Fruit fly (Drosophila melanogaster) whole organism, embryonic: ENCODE results near the gene CG31161.

ENCODE experiments used
- ATbp ChIP-seq: fragments of 200-800 bp; sonication (Bioruptor generic); optimal IDR thresholded peaks from 2 replicates; lab custom pipeline; 2017; ENCODE audit warnings: missing biosample characterization, mild to moderate bottlenecking, missing genetic modification characterization, missing genetic modification reagents
- Atf6 ChIP-seq: fragments of 200-800 bp; sonication (Bioruptor generic); IDR thresholded peaks from 2 replicates; pipeline ENCODE4 v1.3.6; 2022; ENCODE audit warnings: missing biosample characterization, missing genetic modification characterization
- BEAF-32 ChIP-seq: fragments of 200-800 bp; sonication (Bioruptor generic); optimal IDR thresholded peaks from 3 replicates; lab custom pipeline; 2017; ENCODE audit warnings: missing biosample characterization, missing genetic modification characterization, mild to moderate bottlenecking, moderate library complexity, missing genetic modification reagents
- CG11504 ChIP-seq: fragments of 200-800 bp; sonication (Bioruptor generic); optimal IDR thresholded peaks from 3 replicates; lab custom pipeline; 2019; ENCODE audit warnings: missing biosample characterization, mild to moderate bottlenecking, missing genetic modification characterization, moderate library complexity
- CG13894 ChIP-seq: fragments of 200-800 bp; sonication (Bioruptor generic); optimal IDR thresholded peaks from 3 replicates; lab custom pipeline; 2018; ENCODE audit warnings: missing biosample characterization, mild to moderate bottlenecking, missing genetic modification characterization, moderate library complexity
- CG2712 ChIP-seq: fragments of 200-800 bp; optimal IDR thresholded peaks from 3 replicates; lab custom pipeline; 2019; ENCODE audit warnings: missing biosample characterization, mild to moderate bottlenecking, missing genetic modification characterization, moderate library complexity
- CG5180 ChIP-seq: fragments of 200-800 bp; sonication (Bioruptor generic); optimal IDR thresholded peaks from 3 replicates; lab custom pipeline; 2017; ENCODE audit warnings: missing biosample characterization, missing genetic modification characterization, mild to moderate bottlenecking, moderate library complexity, missing genetic modification reagents
- CG7271 ChIP-seq: fragments of 200-800 bp; sonication (Bioruptor generic); optimal IDR thresholded peaks from 2 replicates; lab custom pipeline; 2018; ENCODE audit warnings: missing biosample characterization, mild to moderate bottlenecking, missing genetic modification characterization, moderate library complexity
- CG7786 ChIP-seq: fragments of 200-800 bp; sonication (Bioruptor generic); optimal IDR thresholded peaks from 2 replicates; lab custom pipeline; 2016; ENCODE audit warnings: missing biosample characterization, missing genetic modification characterization
- CG8290 ChIP-seq, 3 experiments: fragments of 200-800 bp; sonication (Bioruptor generic); optimal IDR thresholded peaks; 2 replicates each; lab custom pipeline; 2016 to 2019; ENCODE audit warnings: missing biosample characterization in 3 of 3, missing genetic modification characterization in 3 of 3, mild to moderate bottlenecking in 2 of 3, moderate library complexity in 1 of 3
- CG8388 ChIP-seq: fragments of 200-800 bp; sonication (Bioruptor generic); optimal IDR thresholded peaks from 2 replicates; lab custom pipeline; 2019; ENCODE audit warnings: missing biosample characterization, mild to moderate bottlenecking, missing genetic modification characterization, moderate library complexity
- CG8924 ChIP-seq: fragments of 200-800 bp; optimal IDR thresholded peaks from 3 replicates; lab custom pipeline; 2019; ENCODE audit warnings: missing biosample characterization, mild to moderate bottlenecking, missing genetic modification characterization, moderate library complexity
- D19A ChIP-seq: fragments of 200-800 bp; optimal IDR thresholded peaks from 3 replicates; lab custom pipeline; 2019; ENCODE audit warnings: missing biosample characterization, mild to moderate bottlenecking, missing genetic modification characterization, moderate library complexity
- Dad ChIP-seq: fragments of 200-800 bp; sonication (Bioruptor generic); optimal IDR thresholded peaks from 3 replicates; lab custom pipeline; 2016; ENCODE audit warnings: missing biosample characterization, missing genetic modification characterization
- Dfd ChIP-seq, 2 experiments: fragments of >200 bp; optimal IDR thresholded peaks; 2 replicates each; lab custom pipeline; 2017; ENCODE audit warnings: missing biosample characterization in 2 of 2, missing genetic modification characterization in 2 of 2
- Dip2 ChIP-seq: fragments of 200-800 bp; sonication (Bioruptor generic); IDR thresholded peaks from 2 replicates; pipeline ENCODE4 v1.3.6; 2022; ENCODE audit warnings: missing biosample characterization, missing genetic modification characterization
- GATAe ChIP-seq: fragments of 200-800 bp; sonication (Bioruptor generic); conservative IDR thresholded peaks from 2 replicates; pipeline ENCODE4 v1.3.6; 2022; ENCODE audit warnings: missing biosample characterization, missing genetic modification characterization
- HmgZ ChIP-seq: fragments of 200-800 bp; sonication (Bioruptor generic); optimal IDR thresholded peaks from 2 replicates; lab custom pipeline; 2018; ENCODE audit warnings: missing biosample characterization, mild to moderate bottlenecking, missing genetic modification characterization
- Lhr ChIP-seq: fragments of 200-800 bp; sonication (Bioruptor generic); optimal IDR thresholded peaks from 3 replicates; lab custom pipeline; 2017; ENCODE audit warnings: mild to moderate bottlenecking, missing biosample characterization, missing genetic modification reagents, missing genetic modification characterization
- Lim3 ChIP-seq: fragments of 200-800 bp; sonication (Bioruptor generic); IDR thresholded peaks from 2 replicates; pipeline ENCODE4 v1.3.6; 2022; ENCODE audit warnings: missing biosample characterization, missing genetic modification characterization
- Nf-YC ChIP-seq: fragments of 200-800 bp; optimal IDR thresholded peaks from 3 replicates; lab custom pipeline; 2019; ENCODE audit warnings: missing biosample characterization, mild to moderate bottlenecking, missing genetic modification characterization, moderate library complexity
- Oli ChIP-seq: fragments of 200-800 bp; sonication (Bioruptor generic); optimal IDR thresholded peaks from 2 replicates; lab custom pipeline; 2018; ENCODE audit warnings: missing biosample characterization, mild to moderate bottlenecking, missing genetic modification characterization, moderate library complexity
- Ptx1 ChIP-seq: fragments of 200-800 bp; sonication (Bioruptor generic); IDR thresholded peaks from 2 replicates; pipeline ENCODE4 v1.3.6; 2022; ENCODE audit warnings: missing biosample characterization, missing genetic modification characterization
- Sox100B ChIP-seq: fragments of 200-800 bp; sonication (Bioruptor generic); optimal IDR thresholded peaks from 3 replicates; lab custom pipeline; 2018; ENCODE audit warnings: missing biosample characterization, mild to moderate bottlenecking, missing genetic modification characterization
- aop ChIP-seq: fragments of 200-800 bp; sonication (Bioruptor generic); IDR thresholded peaks from 2 replicates; pipeline ENCODE4 v1.3.6; 2022; ENCODE audit warnings: missing biosample characterization, missing genetic modification characterization
- bbx ChIP-seq: fragments of 200-800 bp; sonication (Bioruptor generic); IDR thresholded peaks from 2 replicates; pipeline ENCODE4 v1.3.6; 2022; ENCODE audit warnings: missing biosample characterization, missing genetic modification characterization; ENCODE audit not compliant: partially characterized antibody
- btn ChIP-seq: fragments of 200-800 bp; sonication (Bioruptor generic); optimal IDR thresholded peaks from 2 replicates; lab custom pipeline; 2016; ENCODE audit warnings: missing biosample characterization, missing genetic modification characterization
- cato ChIP-seq: fragments of 200-800 bp; sonication (Bioruptor generic); optimal IDR thresholded peaks from 2 replicates; lab custom pipeline; 2016; ENCODE audit warnings: missing biosample characterization, missing genetic modification characterization, borderline replicate concordance
- chm ChIP-seq: fragments of 200-800 bp; sonication (Bioruptor generic); IDR thresholded peaks from 2 replicates; pipeline ENCODE4 v1.3.6; 2022; ENCODE audit warnings: missing biosample characterization, missing genetic modification characterization
- dmrt11E ChIP-seq: fragments of 200-800 bp; sonication (Bioruptor generic); optimal IDR thresholded peaks from 3 replicates; lab custom pipeline; 2018; ENCODE audit warnings: missing biosample characterization, mild to moderate bottlenecking, missing genetic modification characterization, moderate library complexity
- ewg ChIP-seq: fragments of 200-800 bp; sonication (Bioruptor generic); optimal IDR thresholded peaks from 3 replicates; lab custom pipeline; 2017; ENCODE audit warnings: mild to moderate bottlenecking, missing biosample characterization, missing genetic modification reagents, missing genetic modification characterization
- hth ChIP-seq: fragments of >200 bp; optimal IDR thresholded peaks from 2 replicates; lab custom pipeline; 2017; ENCODE audit warnings: inconsistent platforms
- kni ChIP-seq: fragments of 200-800 bp; sonication (Bioruptor generic); optimal IDR thresholded peaks from 3 replicates; lab custom pipeline; 2017; ENCODE audit warnings: mild to moderate bottlenecking, missing biosample characterization, missing genetic modification reagents, missing genetic modification characterization
- lov ChIP-seq, 2 experiments: fragments of 200-800 bp in 1 of 2; fragments of >200 bp in 1 of 2; sonication (Bioruptor generic) in 1 of 2; IDR thresholded peaks in 1 of 2; optimal IDR thresholded peaks in 1 of 2; 2 replicates in 1 of 2; 3 replicates in 1 of 2; pipeline versions ENCODE4 v1.3.6 to Lab custom; 2017 to 2022; ENCODE audit warnings: missing biosample characterization in 1 of 2, missing genetic modification characterization in 1 of 2
- nerfin-1 ChIP-seq: fragments of 200-800 bp; sonication (Bioruptor generic); optimal IDR thresholded peaks from 3 replicates; lab custom pipeline; 2019; ENCODE audit warnings: missing biosample characterization, mild to moderate bottlenecking, missing genetic modification characterization, moderate library complexity
- org-1 ChIP-seq: fragments of 200-800 bp; sonication (Bioruptor generic); optimal IDR thresholded peaks from 2 replicates; lab custom pipeline; 2017; ENCODE audit warnings: missing biosample characterization, missing genetic modification characterization
- pfk ChIP-seq: fragments of 200-800 bp; sonication (Bioruptor generic); optimal IDR thresholded peaks from 2 replicates; lab custom pipeline; 2018; ENCODE audit warnings: missing biosample characterization, mild to moderate bottlenecking, missing genetic modification characterization, moderate library complexity
- pho ChIP-seq: fragments of 200-800 bp; sonication (Bioruptor generic); optimal IDR thresholded peaks from 2 replicates; lab custom pipeline; 2016; ENCODE audit warnings: missing biosample characterization, missing genetic modification characterization
- phol ChIP-seq: fragments of 200-800 bp; sonication (Bioruptor generic); optimal IDR thresholded peaks from 3 replicates; lab custom pipeline; 2018; ENCODE audit warnings: missing biosample characterization, mild to moderate bottlenecking, missing genetic modification characterization, moderate library complexity
- psq ChIP-seq: fragments of 200-800 bp; sonication (Bioruptor generic); optimal IDR thresholded peaks from 2 replicates; lab custom pipeline; 2017; ENCODE audit warnings: missing biosample characterization, missing genetic modification characterization
- salm ChIP-seq: fragments of 200-800 bp; sonication (Bioruptor generic); optimal IDR thresholded peaks from 2 replicates; lab custom pipeline; 2018; ENCODE audit warnings: missing biosample characterization, mild to moderate bottlenecking, missing genetic modification characterization
- so ChIP-seq: fragments of 200-800 bp; sonication (Bioruptor generic); IDR thresholded peaks from 3 replicates; pipeline ENCODE4 v1.3.6; 2022; ENCODE audit warnings: missing biosample characterization, missing genetic modification characterization
- tin ChIP-seq: fragments of 200-800 bp; sonication (Bioruptor generic); optimal IDR thresholded peaks from 3 replicates; lab custom pipeline; 2016; ENCODE audit warnings: missing biosample characterization, missing genetic modification characterization
- trem ChIP-seq: fragments of 200-800 bp; optimal IDR thresholded peaks from 3 replicates; lab custom pipeline; 2019; ENCODE audit warnings: missing biosample characterization, mild to moderate bottlenecking, missing genetic modification characterization, moderate library complexity
- tup ChIP-seq: fragments of 200-800 bp; sonication (Bioruptor generic); optimal IDR thresholded peaks from 2 replicates; lab custom pipeline; 2016; ENCODE audit warnings: missing biosample characterization, mild to moderate bottlenecking, missing genetic modification characterization, moderate library complexity
- vnd ChIP-seq: fragments of 200-800 bp; sonication (Bioruptor generic); IDR thresholded peaks from 3 replicates; pipeline ENCODE4 v1.3.6; 2022; ENCODE audit warnings: missing biosample characterization, missing genetic modification characterization; ENCODE audit not compliant: partially characterized antibody
- wek ChIP-seq: fragments of 200-800 bp; sonication (Bioruptor generic); optimal IDR thresholded peaks from 3 replicates; lab custom pipeline; 2018; ENCODE audit warnings: missing biosample characterization, mild to moderate bottlenecking, missing genetic modification characterization, moderate library complexity
- zf30C ChIP-seq: fragments of 200-800 bp; sonication (Bioruptor generic); optimal IDR thresholded peaks from 3 replicates; lab custom pipeline; 2018; ENCODE audit warnings: missing biosample characterization, mild to moderate bottlenecking, missing genetic modification characterization

CG31161 gene

DNA sequence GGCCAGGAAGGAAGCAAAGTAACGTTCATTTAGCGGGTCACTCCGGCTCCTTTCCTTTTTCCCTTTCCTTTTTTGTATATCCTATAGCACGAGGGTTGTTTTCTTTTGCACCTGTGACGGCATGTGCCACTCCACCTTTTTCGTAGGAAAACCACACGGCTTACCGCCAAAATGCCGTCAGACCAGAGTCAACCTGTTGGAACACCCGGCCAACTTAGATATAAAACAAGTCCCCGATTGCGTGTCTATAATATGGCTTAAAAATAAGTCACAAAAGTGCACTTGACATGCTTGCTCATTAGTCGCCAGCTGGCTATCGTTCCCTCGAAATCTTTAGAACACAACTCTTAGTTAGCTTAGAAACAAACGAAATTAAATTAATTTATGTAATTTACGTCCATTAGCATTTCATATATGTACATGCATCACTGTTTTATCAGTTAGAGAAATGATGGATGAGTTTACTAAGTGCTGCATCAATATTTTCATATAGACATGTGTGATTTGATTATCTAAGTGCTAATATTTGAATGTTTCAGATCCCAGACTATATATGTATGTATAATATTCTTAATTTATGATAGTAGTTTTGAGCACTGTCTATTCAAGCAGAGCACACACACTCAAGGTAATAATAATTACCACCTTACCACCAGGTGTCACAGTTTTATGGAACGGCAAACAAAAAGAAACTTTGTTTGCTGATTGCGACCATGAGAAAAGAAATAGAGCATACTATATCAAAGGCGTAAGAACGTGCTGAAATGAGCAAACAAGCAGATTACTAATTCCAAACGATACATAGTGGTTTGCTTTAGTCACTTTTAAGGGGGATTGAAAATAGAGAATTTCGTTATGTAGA, 18.5 kb downstream of the CG31161 start (continued):
- TF ChIP-seq trem (tag; lab: Kevin White, UChicago): peak; percentile 33
- TF ChIP-seq Dad (GFP tag; lab: Kevin White, UChicago): no peak
- peak; percentile 22 for TF ChIP-seq CG5180
- no peak for TF ChIP-seq hth (lab: Kevin White, UChicago)
- TF ChIP-seq nerfin-1: peak; percentile 62
- no peak for TF ChIP-seq Lim3 (GFP tag; lab: Robert Waterston, UW)
- peak; percentile 14 for TF ChIP-seq CG2712 (tag; lab: Kevin White, UChicago)
- no peak for TF ChIP-seq CG7271 (tag; lab: Kevin White, UChicago)
- TF ChIP-seq Atf6 (GFP tag; lab: Robert Waterston, UW): no peak
- TF ChIP-seq CG8388 (GFP tag; lab: Kevin White, UChicago): no peak
- no peak for TF ChIP-seq tup
- no peak for TF ChIP-seq lov (optimal IDR thresholded peaks at IDR 0.05; lab: Kevin White, UChicago)
- TF ChIP-seq lov (GFP tag; IDR thresholded peaks at IDR 0.05; lab: Robert Waterston, UW): no peak
- TF ChIP-seq wek (GFP tag; lab: Kevin White, UChicago): peak; percentile 25
- no peak for TF ChIP-seq pho (GFP tag; lab: Kevin White, UChicago)
- TF ChIP-seq ATbp (GFP tag; lab: Kevin White, UChicago): peak; percentile 15
- peak; percentile 11 for TF ChIP-seq kni (GFP tag; lab: Kevin White, UChicago)
- TF ChIP-seq btn: no peak
- TF ChIP-seq zf30C (GFP tag; lab: Kevin White, UChicago): no peak
- peak; percentile 23 for TF ChIP-seq dmrt11E (tag; lab: Kevin White, UChicago)
- TF ChIP-seq Nf-YC: no peak
- TF ChIP-seq Oli: no peak
- no peak for TF ChIP-seq BEAF-32 (GFP tag; lab: Kevin White, UChicago)
- TF ChIP-seq CG13894: no peak
- TF ChIP-seq CG8290 (GFP tag; optimal IDR thresholded peaks at IDR 0.05; lab: Kevin White, UChicago): no peak
- TF ChIP-seq CG8290 (tag; optimal IDR thresholded peaks at IDR 0.05; lab: Kevin White, UChicago): no peak
- TF ChIP-seq Dip2: 0 out of 2 replicates have a peak, but pooled peaks have one; percentile 7
- TF ChIP-seq bbx (GFP tag; lab: Robert Waterston, UW): no peak
- TF ChIP-seq phol (tag; lab: Kevin White, UChicago): no peak
- TF ChIP-seq salm (tag; lab: Kevin White, UChicago): no peak
- TF ChIP-seq HmgZ (tag; lab: Kevin White, UChicago): no peak
- TF ChIP-seq so: no peak
- no peak for TF ChIP-seq Ptx1 (GFP tag; lab: Robert Waterston, UW)
- peak; percentile 4 for TF ChIP-seq D19A (tag; lab: Kevin White, UChicago)
- no peak for TF ChIP-seq pfk (GFP tag; lab: Kevin White, UChicago)
- no peak for TF ChIP-seq tin (GFP tag; lab: Kevin White, UChicago)
- no peak for TF ChIP-seq Lhr (GFP tag; lab: Kevin White, UChicago)
- TF ChIP-seq CG8924 (tag; lab: Kevin White, UChicago): peak; percentile 23
- no peak for TF ChIP-seq aop (GFP tag; lab: Robert Waterston, UW)
- peak; percentile 44 for TF ChIP-seq Sox100B (GFP tag; lab: Kevin White, UChicago)
- peak; percentile 30 for TF ChIP-seq CG11504
- no peak for TF ChIP-seq ewg (GFP tag; lab: Kevin White, UChicago)
- TF ChIP-seq CG7786 (GFP tag; lab: Kevin White, UChicago): no peak
- TF ChIP-seq chm (GFP tag; lab: Robert Waterston, UW): no peak
- TF ChIP-seq org-1 (GFP tag; lab: Kevin White, UChicago): no peak
- no peak for TF ChIP-seq vnd (GFP tag; lab: Robert Waterston, UW)
- TF ChIP-seq cato (GFP tag; lab: Kevin White, UChicago): no peak
- no peak for TF ChIP-seq GATAe
- no peak for TF ChIP-seq psq (GFP tag; lab: Kevin White, UChicago)
- TF ChIP-seq Dfd (GFP tag; optimal IDR thresholded peaks at IDR 0.05; lab: Kevin White, UChicago): no peak
